Fruit fly (Drosophila melanogaster) whole organism, prepupa: ENCODE data around the gene Elovl7.

Experiments
- CG16779 ChIP-seq: fragments of 200-800 bp; sonication (Bioruptor generic); optimal IDR thresholded peaks from 3 replicates; lab custom pipeline; 2017; ENCODE audit warnings: missing biosample characterization, mild to moderate bottlenecking, missing genetic modification characterization
- CG8319 ChIP-seq: fragments of 200-800 bp; sonication (Bioruptor generic); optimal IDR thresholded peaks from 3 replicates; lab custom pipeline; 2016; ENCODE audit warnings: missing biosample characterization, missing genetic modification characterization

- TF ChIP-seq CG16779 (tag; lab: Kevin White, UChicago) (peak; percentile 89), CG8319 (GFP tag; lab: Kevin White, UChicago) (peak; percentile 95)
Observed at dm6 chr3R:8001074-8001669, 5.5 kb upstream of the Elovl7 start, which contains the start of the genes Kmn2 and CG2698.
